Fruit fly (Drosophila melanogaster) whole organism, pupa: ENCODE data around the gene CG31141.

Experiments used
- CG10348 ChIP-seq: fragments of 200-800 bp; sonication (Bioruptor generic); IDR thresholded peaks from 2 replicates; pipeline ENCODE4 v1.3.6; 2022; ENCODE audit warnings: missing biosample characterization, missing genetic modification characterization
- CG12605 ChIP-seq: fragments of 200-800 bp; sonication (Bioruptor generic); IDR thresholded peaks from 2 replicates; pipeline ENCODE4 v1.3.6; 2022; ENCODE audit warnings: missing biosample characterization, missing genetic modification characterization
- CG13204 ChIP-seq: fragments of 200-800 bp; sonication (Bioruptor generic); optimal IDR thresholded peaks from 2 replicates; lab custom pipeline; 2018; ENCODE audit warnings: missing biosample characterization, mild to moderate bottlenecking, missing genetic modification characterization, moderate library complexity
- CG14655 ChIP-seq: fragments of 200-800 bp; sonication (Bioruptor generic); optimal IDR thresholded peaks from 3 replicates; lab custom pipeline; 2017; ENCODE audit warnings: mild to moderate bottlenecking, missing biosample characterization, missing genetic modification reagents, missing genetic modification characterization
- CG15710 ChIP-seq: fragments of 200-800 bp; sonication (Bioruptor generic); optimal IDR thresholded peaks from 2 replicates; lab custom pipeline; 2018; ENCODE audit warnings: missing biosample characterization, mild to moderate bottlenecking, missing genetic modification characterization, moderate library complexity
- CG17806 ChIP-seq: fragments of 200-800 bp; sonication (Bioruptor generic); optimal IDR thresholded peaks from 2 replicates; lab custom pipeline; 2018; ENCODE audit warnings: missing biosample characterization, mild to moderate bottlenecking, missing genetic modification characterization, moderate library complexity
- CG32121 ChIP-seq: fragments of 200-800 bp; sonication (Bioruptor generic); IDR thresholded peaks from 2 replicates; pipeline ENCODE4 v1.3.6; 2022; ENCODE audit warnings: missing biosample characterization, missing genetic modification characterization
- CG34367 ChIP-seq: fragments of 200-800 bp; sonication (Bioruptor generic); optimal IDR thresholded peaks from 2 replicates; lab custom pipeline; 2018; ENCODE audit warnings: missing biosample characterization, mild to moderate bottlenecking, missing genetic modification characterization
- CG4496 ChIP-seq: fragments of 200-800 bp; sonication (Bioruptor generic); IDR thresholded peaks from 3 replicates; pipeline ENCODE4 v1.3.6; 2022; ENCODE audit warnings: missing biosample characterization, missing genetic modification characterization
- CG8159 ChIP-seq: fragments of 200-800 bp; sonication (Bioruptor generic); optimal IDR thresholded peaks from 3 replicates; lab custom pipeline; 2018; ENCODE audit warnings: missing biosample characterization, mild to moderate bottlenecking, missing genetic modification characterization, moderate library complexity
- CG8301 ChIP-seq: fragments of 200-800 bp; sonication (Bioruptor generic); optimal IDR thresholded peaks from 2 replicates; lab custom pipeline; 2018; ENCODE audit warnings: missing biosample characterization, mild to moderate bottlenecking, missing genetic modification characterization
- CG9948 ChIP-seq: fragments of 200-800 bp; sonication (Bioruptor generic); optimal IDR thresholded peaks from 2 replicates; lab custom pipeline; 2018; ENCODE audit warnings: missing biosample characterization, mild to moderate bottlenecking, missing genetic modification characterization, moderate library complexity
- D1 ChIP-seq: fragments of 200-800 bp; sonication (Bioruptor generic); optimal IDR thresholded peaks from 2 replicates; lab custom pipeline; 2018; ENCODE audit warnings: missing biosample characterization, mild to moderate bottlenecking, missing genetic modification characterization, moderate library complexity
- EcR ChIP-seq: fragments of 200-800 bp; sonication (Bioruptor generic); optimal IDR thresholded peaks from 3 replicates; lab custom pipeline; 2019; ENCODE audit warnings: missing biosample characterization, missing genetic modification characterization, mild to moderate bottlenecking, moderate library complexity, missing genetic modification reagents
- Ets98B ChIP-seq: fragments of 200-800 bp; sonication (Bioruptor generic); IDR thresholded peaks from 2 replicates; pipeline ENCODE4 v1.3.6; 2022; ENCODE audit warnings: missing biosample characterization, missing genetic modification characterization
- Pif1A ChIP-seq: fragments of 200-800 bp; sonication (Bioruptor generic); optimal IDR thresholded peaks from 3 replicates; lab custom pipeline; 2016; ENCODE audit warnings: missing biosample characterization, missing genetic modification characterization
- Pif1B ChIP-seq: fragments of 200-800 bp; sonication (Bioruptor generic); optimal IDR thresholded peaks from 3 replicates; lab custom pipeline; 2016; ENCODE audit warnings: missing biosample characterization, missing genetic modification characterization
- Snoo ChIP-seq: fragments of 200-800 bp; sonication (Bioruptor generic); optimal IDR thresholded peaks from 3 replicates; lab custom pipeline; 2017; ENCODE audit warnings: missing biosample characterization, mild to moderate bottlenecking, missing genetic modification characterization, inconsistent platforms
- fd96Ca ChIP-seq: fragments of 200-800 bp; sonication (Bioruptor generic); IDR thresholded peaks from 3 replicates; pipeline ENCODE4 v1.3.6; 2022; ENCODE audit warnings: missing biosample characterization, missing genetic modification characterization
- gl ChIP-seq: fragments of 200-800 bp; sonication (Bioruptor generic); optimal IDR thresholded peaks from 2 replicates; lab custom pipeline; 2018; ENCODE audit warnings: missing biosample characterization, mild to moderate bottlenecking, missing genetic modification characterization
- rn ChIP-seq: fragments of 200-800 bp; sonication (Bioruptor generic); IDR thresholded peaks from 2 replicates; pipeline ENCODE4 v1.3.6; 2022; ENCODE audit warnings: missing biosample characterization, missing genetic modification characterization

Gene CG31141

dm6 chr3R:23942550-23942949 is 19.4 kb downstream of the CG31141 start:
- TF ChIP-seq CG4496: no peak
- 0 out of 2 replicates have a peak, but pooled peaks have one; percentile 7 for TF ChIP-seq CG10348 (GFP tag; lab: Robert Waterston, UW)
- no peak for TF ChIP-seq Snoo (tag; lab: Kevin White, UChicago)
- TF ChIP-seq D1: no peak
- no peak for TF ChIP-seq CG32121
- no peak for TF ChIP-seq Pif1A
- no peak for TF ChIP-seq CG17806 (tag; lab: Kevin White, UChicago)

dm6 chr3R:23942965-23943413 is 19.9 kb downstream of the CG31141 start, which contains the start of gene Gdh:
Gene Gdh (minus strand): TSS chr3R:23943101.
- TF ChIP-seq Pif1B (GFP tag; lab: Kevin White, UChicago) (no peak), CG15710 (tag; lab: Kevin White, UChicago) (no peak), CG13204 (GFP tag; lab: Kevin White, UChicago) (peak; percentile 34), Pif1A (peak; percentile 12), Ets98B (GFP tag; lab: Robert Waterston, UW) (peak; percentile 60; the same call in 1 of the 2 replicates), CG9948 (tag; lab: Kevin White, UChicago) (no peak), CG34367 (no peak), CG17806 (tag; lab: Kevin White, UChicago) (no peak), Snoo (tag; lab: Kevin White, UChicago) (peak; percentile 39), CG10348 (GFP tag; lab: Robert Waterston, UW) (no peak), CG8159 (tag; lab: Kevin White, UChicago) (no peak), D1 (no peak), EcR (GFP tag; lab: Kevin White, UChicago) (peak; percentile 23), CG32121 (peak; percentile 20; the same call in 1 of the 2 replicates), CG4496 (peak; percentile 72; the same call in 2 of the 3 replicates), CG8301 (tag; lab: Kevin White, UChicago) (no peak), rn (GFP tag; lab: Robert Waterston, UW) (no peak), fd96Ca (GFP tag; lab: Robert Waterston, UW) (peak; percentile 19; the same call in 1 of the 3 replicates), gl (tag; lab: Kevin White, UChicago) (no peak), CG14655 (no peak), CG12605 (GFP tag; lab: Robert Waterston, UW) (peak; percentile 57; the same call in 1 of the 2 replicates)

- TF ChIP-seq CG4496 (no peak), CG9948 (tag; lab: Kevin White, UChicago) (no peak), CG17806 (tag; lab: Kevin White, UChicago) (no peak), CG12605 (GFP tag; lab: Robert Waterston, UW) (no peak), CG14655 (no peak), fd96Ca (GFP tag; lab: Robert Waterston, UW) (no peak)
Observed at dm6 chr3R:23943843-23944356, 20.8 kb downstream of the CG31141 start.

DNA sequence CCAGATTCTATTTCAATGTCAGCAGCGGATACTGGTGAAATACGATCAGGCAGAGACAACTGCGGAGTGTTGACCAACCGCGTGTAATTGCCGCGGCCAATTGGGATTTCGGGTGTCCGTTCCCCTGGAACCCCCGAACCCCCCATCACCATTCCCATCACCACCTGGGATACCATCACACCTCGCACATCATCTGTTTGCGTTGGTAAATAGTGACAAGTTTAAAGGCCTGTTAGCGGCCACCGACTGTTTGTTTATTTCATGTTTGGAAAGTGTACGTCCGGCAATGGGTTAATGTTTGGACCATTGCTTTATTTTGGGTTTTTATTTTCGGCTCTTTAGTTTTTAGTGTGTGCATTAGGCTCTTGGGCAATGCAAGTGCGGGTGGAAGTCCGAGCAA is 23.9 kb downstream of the CG31141 start:
- TF ChIP-seq Snoo (tag; lab: Kevin White, UChicago) (no peak), CG12605 (GFP tag; lab: Robert Waterston, UW) (no peak), CG9948 (tag; lab: Kevin White, UChicago) (no peak), CG15710 (tag; lab: Kevin White, UChicago) (no peak), CG17806 (tag; lab: Kevin White, UChicago) (no peak), gl (tag; lab: Kevin White, UChicago) (no peak), CG13204 (GFP tag; lab: Kevin White, UChicago) (no peak), fd96Ca (GFP tag; lab: Robert Waterston, UW) (no peak), CG10348 (GFP tag; lab: Robert Waterston, UW) (no peak), CG14655 (no peak), Pif1B (GFP tag; lab: Kevin White, UChicago) (no peak), Ets98B (GFP tag; lab: Robert Waterston, UW) (no peak), CG32121 (no peak), CG4496 (no peak), CG8301 (tag; lab: Kevin White, UChicago) (no peak), EcR (GFP tag; lab: Kevin White, UChicago) (no peak), Pif1A (no peak), D1 (no peak), rn (GFP tag; lab: Robert Waterston, UW) (no peak), CG34367 (no peak)

DNA sequence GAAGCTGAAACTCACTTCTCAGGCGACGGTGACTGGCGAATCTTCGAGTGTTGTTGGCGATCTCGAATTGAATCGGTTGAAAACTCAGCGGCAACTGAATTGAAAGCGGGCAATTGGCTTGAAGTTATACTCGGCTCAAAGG is 25.1 kb downstream of the CG31141 start, which contains the start of gene CG12268:
Gene CG12268 (minus strand): TSS at position 101 of the 142 bp plus-strand sequence.
- no peak for TF ChIP-seq CG13204 (GFP tag; lab: Kevin White, UChicago)
- TF ChIP-seq gl (tag; lab: Kevin White, UChicago): no peak
- TF ChIP-seq CG32121: no peak
- no peak for TF ChIP-seq fd96Ca (GFP tag; lab: Robert Waterston, UW)
- no peak for TF ChIP-seq Pif1B (GFP tag; lab: Kevin White, UChicago)
- no peak for TF ChIP-seq Snoo (tag; lab: Kevin White, UChicago)

- peak; percentile 72; the same call in 2 of the 3 replicates for TF ChIP-seq CG4496
- peak; percentile 94 for TF ChIP-seq Pif1A
- TF ChIP-seq rn (GFP tag; lab: Robert Waterston, UW): peak; percentile 47; the same call in 1 of the 2 replicates
- peak; percentile 72 for TF ChIP-seq CG32121
- peak; percentile 95 for TF ChIP-seq CG34367
- TF ChIP-seq Snoo (tag; lab: Kevin White, UChicago): peak; percentile 91
- TF ChIP-seq CG14655: peak; percentile 93
- TF ChIP-seq CG8301 (tag; lab: Kevin White, UChicago): peak; percentile 89
- TF ChIP-seq Ets98B (GFP tag; lab: Robert Waterston, UW): peak; percentile 15
- peak; percentile 99 for TF ChIP-seq CG8159 (tag; lab: Kevin White, UChicago)
- TF ChIP-seq EcR (GFP tag; lab: Kevin White, UChicago): peak; percentile 62
- peak; percentile 93 for TF ChIP-seq D1
- TF ChIP-seq CG15710 (tag; lab: Kevin White, UChicago): peak; percentile 98
- TF ChIP-seq fd96Ca (GFP tag; lab: Robert Waterston, UW): peak; percentile 50; the same call in 2 of the 3 replicates
- TF ChIP-seq CG9948 (tag; lab: Kevin White, UChicago): peak; percentile 96
- TF ChIP-seq CG12605 (GFP tag; lab: Robert Waterston, UW): peak; percentile 47
- TF ChIP-seq gl (tag; lab: Kevin White, UChicago): peak; percentile 82
- peak; percentile 93 for TF ChIP-seq Pif1B (GFP tag; lab: Kevin White, UChicago)
- peak; percentile 88 for TF ChIP-seq CG13204 (GFP tag; lab: Kevin White, UChicago)
- peak; percentile 17; the same call in 1 of the 2 replicates for TF ChIP-seq CG10348 (GFP tag; lab: Robert Waterston, UW)
- TF ChIP-seq CG17806 (tag; lab: Kevin White, UChicago): peak; percentile 95
Observed at dm6 chr3R:23948466-23949413, 25.6 kb downstream of the CG31141 start.
